Fruit fly (Drosophila melanogaster): Measurements from ENCODE around the gene wts.
A peak's percentile ranks its signal among the peaks of the same experiment; 100 is the strongest.

Gene wts

dm6 chr3R:30808346-30809286, 2.2 kb upstream of the wts start, which contains the start of gene cindr:
cindr (plus strand) TSS chr3R:30808617.
- peak; percentile 69 for TF ChIP-seq bab1 (GFP tag; optimal IDR thresholded peaks at IDR 0.05)
- TF ChIP-seq kay (GFP tag; ENCODE audit: borderline replicate concordance): peak; percentile 87
- peak; percentile 74 for TF ChIP-seq Mnt (GFP tag; optimal IDR thresholded peaks at IDR 0.05)
- TF ChIP-seq pad (GFP tag; optimal IDR thresholded peaks at IDR 0.05): peak; percentile 22
- no peak for TF ChIP-seq CG11617 (GFP tag; optimal IDR thresholded peaks at IDR 0.05)
- peak; percentile 51 for TF ChIP-seq CG7101 (tag; optimal IDR thresholded peaks at IDR 0.05)
- TF ChIP-seq cic (GFP tag; optimal IDR thresholded peaks at IDR 0.05): peak; percentile 59
- TF ChIP-seq ovo (GFP tag; optimal IDR thresholded peaks at IDR 0.05): peak; percentile 56
- TF ChIP-seq Crg-1 (GFP tag; optimal IDR thresholded peaks at IDR 0.05): no peak
- TF ChIP-seq cnc (optimal IDR thresholded peaks at IDR 0.05): no peak
- no peak for TF ChIP-seq CG7045 (GFP tag; optimal IDR thresholded peaks at IDR 0.05)
- TF ChIP-seq CG1620 (GFP tag; optimal IDR thresholded peaks at IDR 0.05): no peak
- TF ChIP-seq toe (GFP tag; optimal IDR thresholded peaks at IDR 0.05): no peak
- TF ChIP-seq Hr96 (GFP tag; optimal IDR thresholded peaks at IDR 0.05): peak; percentile 50
- TF ChIP-seq CG5204 (GFP tag; optimal IDR thresholded peaks at IDR 0.05): no peak
- no peak for TF ChIP-seq CG12768 (GFP tag; optimal IDR thresholded peaks at IDR 0.05)
- TF ChIP-seq CG33017 (tag; optimal IDR thresholded peaks at IDR 0.05): peak; percentile 20
- peak; percentile 52 for TF ChIP-seq tj (GFP tag; optimal IDR thresholded peaks at IDR 0.05)
- peak; percentile 14 for TF ChIP-seq CG14711 (tag; optimal IDR thresholded peaks at IDR 0.05)
- TF ChIP-seq Clk (GFP tag; optimal IDR thresholded peaks at IDR 0.05): peak; percentile 23

dm6 chr3R:30805762-30806371, 552 bp downstream of the wts start:
- no peak for TF ChIP-seq kay (GFP tag; ENCODE audit: borderline replicate concordance)
- TF ChIP-seq CG11617 (GFP tag; optimal IDR thresholded peaks at IDR 0.05): no peak
- no peak for TF ChIP-seq bab1 (GFP tag; optimal IDR thresholded peaks at IDR 0.05)
- peak; percentile 74 for TF ChIP-seq tj (GFP tag; optimal IDR thresholded peaks at IDR 0.05)
- no peak for TF ChIP-seq Mnt (GFP tag; optimal IDR thresholded peaks at IDR 0.05)
- TF ChIP-seq CG5204 (GFP tag; optimal IDR thresholded peaks at IDR 0.05): no peak
- TF ChIP-seq CG7045 (GFP tag; optimal IDR thresholded peaks at IDR 0.05): no peak
- TF ChIP-seq Clk (GFP tag; optimal IDR thresholded peaks at IDR 0.05): no peak
- no peak for TF ChIP-seq Crg-1 (GFP tag; optimal IDR thresholded peaks at IDR 0.05)
- no peak for TF ChIP-seq CG7101 (tag; optimal IDR thresholded peaks at IDR 0.05)
- TF ChIP-seq CG12768 (GFP tag; optimal IDR thresholded peaks at IDR 0.05): no peak
- no peak for TF ChIP-seq ovo (GFP tag; optimal IDR thresholded peaks at IDR 0.05)
- no peak for TF ChIP-seq CG14711 (tag; optimal IDR thresholded peaks at IDR 0.05)
- TF ChIP-seq cic (GFP tag; optimal IDR thresholded peaks at IDR 0.05): peak; percentile 22
- no peak for TF ChIP-seq CG33017 (tag; optimal IDR thresholded peaks at IDR 0.05)
- peak; percentile 36 for TF ChIP-seq pad (GFP tag; optimal IDR thresholded peaks at IDR 0.05)

- no peak for TF ChIP-seq Clk (GFP tag; optimal IDR thresholded peaks at IDR 0.05)
- no peak for TF ChIP-seq pad (GFP tag; optimal IDR thresholded peaks at IDR 0.05)
- TF ChIP-seq tj (GFP tag; optimal IDR thresholded peaks at IDR 0.05): no peak
- no peak for TF ChIP-seq bab1 (GFP tag; optimal IDR thresholded peaks at IDR 0.05)
- TF ChIP-seq kay (GFP tag; ENCODE audit: borderline replicate concordance): no peak
- TF ChIP-seq CG7101 (tag; optimal IDR thresholded peaks at IDR 0.05): peak; percentile 13
- no peak for TF ChIP-seq ovo (GFP tag; optimal IDR thresholded peaks at IDR 0.05)
- peak; percentile 3 for TF ChIP-seq CG7045 (GFP tag; optimal IDR thresholded peaks at IDR 0.05)
- peak; percentile 20 for TF ChIP-seq CG14711 (tag; optimal IDR thresholded peaks at IDR 0.05)
- TF ChIP-seq toe (GFP tag; optimal IDR thresholded peaks at IDR 0.05): peak; percentile 7
- TF ChIP-seq CG5204 (GFP tag; optimal IDR thresholded peaks at IDR 0.05): peak; percentile 12
- no peak for TF ChIP-seq CG12768 (GFP tag; optimal IDR thresholded peaks at IDR 0.05)
- no peak for TF ChIP-seq Mnt (GFP tag; optimal IDR thresholded peaks at IDR 0.05)
These were observed 1.2 kb downstream of the wts start for dm6 chr3R:30805196-30805595.

dm6 chr3R:30803815-30804515, 2.5 kb downstream of the wts start:
- TF ChIP-seq CG12768 (GFP tag; optimal IDR thresholded peaks at IDR 0.05) (peak; percentile 15), bab1 (GFP tag; optimal IDR thresholded peaks at IDR 0.05) (peak; percentile 54), pad (GFP tag; optimal IDR thresholded peaks at IDR 0.05) (peak; percentile 47), cic (GFP tag; optimal IDR thresholded peaks at IDR 0.05) (peak; percentile 62), CG33017 (tag; optimal IDR thresholded peaks at IDR 0.05) (peak; percentile 32), toe (GFP tag; optimal IDR thresholded peaks at IDR 0.05) (peak; percentile 64), Mnt (GFP tag; optimal IDR thresholded peaks at IDR 0.05) (no peak), ovo (GFP tag; optimal IDR thresholded peaks at IDR 0.05) (peak; percentile 34), CG7045 (GFP tag; optimal IDR thresholded peaks at IDR 0.05) (peak; percentile 66), CG5204 (GFP tag; optimal IDR thresholded peaks at IDR 0.05) (peak; percentile 68), cnc (optimal IDR thresholded peaks at IDR 0.05) (peak; percentile 3 to 59), Crg-1 (GFP tag; optimal IDR thresholded peaks at IDR 0.05) (no peak), tj (GFP tag; optimal IDR thresholded peaks at IDR 0.05) (peak; percentile 94), CG7101 (tag; optimal IDR thresholded peaks at IDR 0.05) (peak; percentile 57), Hr96 (GFP tag; optimal IDR thresholded peaks at IDR 0.05) (peak; percentile 47), kay (GFP tag; ENCODE audit: borderline replicate concordance) (peak; percentile 90), CG11617 (GFP tag; optimal IDR thresholded peaks at IDR 0.05) (peak; percentile 81), Clk (GFP tag; optimal IDR thresholded peaks at IDR 0.05) (peak; percentile 42), CG14711 (tag; optimal IDR thresholded peaks at IDR 0.05) (peak; percentile 50), CG1620 (GFP tag; optimal IDR thresholded peaks at IDR 0.05) (no peak)

Data from whole organism, adult.